Worm (Caenorhabditis elegans): ENCODE measurements around the gene ulp-3.

- TF ChIP-seq ref-1 (GFP tag; conservative IDR thresholded peaks at IDR 0.05) (no peak), flt-1 (GFP tag; IDR thresholded peaks at IDR 0.05) (no peak), ztf-29 (GFP tag; IDR thresholded peaks at IDR 0.05) (no peak), klf-2 (GFP tag; conservative IDR thresholded peaks at IDR 0.05) (no peak), cog-1 (tag; optimal IDR thresholded peaks at IDR 0.05) (no peak), med-1 (GFP tag; optimal IDR thresholded peaks at IDR 0.05; ENCODE audit: insufficient read depth) (no peak), T22C8.4 (GFP tag; IDR thresholded peaks at IDR 0.05) (no peak)
Observed at ce11 chrIV:1979782-1980181, 16.3 kb downstream of the ulp-3 start, which contains the start of gene Y76B12C.8.
